Fruit fly (Drosophila melanogaster) whole organism, prepupa: ENCODE measurements around the gene p.

Source experiments
- Blimp-1 ChIP-seq: fragments of 200-800 bp; sonication (Bioruptor generic); optimal IDR thresholded peaks from 3 replicates; lab custom pipeline; 2017; ENCODE audit warnings: missing biosample characterization, missing genetic modification characterization, mild to moderate bottlenecking, moderate library complexity, missing genetic modification reagents
- CG10631 ChIP-seq: fragments of 200-800 bp; sonication (Bioruptor generic); optimal IDR thresholded peaks from 2 replicates; lab custom pipeline; 2016; ENCODE audit warnings: missing biosample characterization, missing genetic modification characterization
- CG10669 ChIP-seq: fragments of 200-800 bp; sonication (Bioruptor generic); optimal IDR thresholded peaks from 3 replicates; lab custom pipeline; 2018; ENCODE audit warnings: missing biosample characterization, mild to moderate bottlenecking, missing genetic modification characterization, moderate library complexity
- CG11294 ChIP-seq: fragments of 200-800 bp; sonication (Bioruptor generic); IDR thresholded peaks from 2 replicates; pipeline ENCODE4 v1.3.6; 2022; ENCODE audit warnings: missing biosample characterization, missing genetic modification characterization
- CG11762 ChIP-seq: fragments of 200-800 bp; sonication (Bioruptor generic); optimal IDR thresholded peaks from 3 replicates; lab custom pipeline; 2016; ENCODE audit warnings: missing biosample characterization, missing genetic modification characterization; ENCODE audit not compliant: insufficient read depth
- CG11902 ChIP-seq: fragments of 200-800 bp; sonication (Bioruptor generic); optimal IDR thresholded peaks from 3 replicates; lab custom pipeline; 2016; ENCODE audit warnings: missing biosample characterization, missing genetic modification characterization
- CG15336 ChIP-seq: fragments of 200-800 bp; sonication (Bioruptor generic); IDR thresholded peaks from 2 replicates; pipeline ENCODE4 v1.3.6; 2022; ENCODE audit warnings: missing biosample characterization, missing genetic modification characterization
- CG16779 ChIP-seq: fragments of 200-800 bp; sonication (Bioruptor generic); optimal IDR thresholded peaks from 3 replicates; lab custom pipeline; 2017; ENCODE audit warnings: missing biosample characterization, mild to moderate bottlenecking, missing genetic modification characterization
- CG3032 ChIP-seq: fragments of 200-800 bp; optimal IDR thresholded peaks from 2 replicates; lab custom pipeline; 2019; ENCODE audit warnings: missing biosample characterization, mild to moderate bottlenecking, missing genetic modification characterization, moderate library complexity
- CG31627 ChIP-seq: fragments of 200-800 bp; sonication (Bioruptor generic); optimal IDR thresholded peaks from 3 replicates; lab custom pipeline; 2016; ENCODE audit warnings: missing biosample characterization, missing genetic modification characterization
- CG32006 ChIP-seq: fragments of 200-800 bp; sonication (Bioruptor generic); optimal IDR thresholded peaks from 3 replicates; lab custom pipeline; 2017; ENCODE audit warnings: missing biosample characterization, mild to moderate bottlenecking, missing genetic modification characterization
- CG34406 ChIP-seq: fragments of 200-800 bp; sonication (Bioruptor generic); optimal IDR thresholded peaks from 3 replicates; lab custom pipeline; 2016; ENCODE audit warnings: missing biosample characterization, missing genetic modification characterization
- CG3919 ChIP-seq: fragments of 200-800 bp; sonication (Bioruptor generic); optimal IDR thresholded peaks from 3 replicates; lab custom pipeline; 2016; ENCODE audit warnings: missing biosample characterization, missing genetic modification characterization
- CG4318 ChIP-seq: fragments of 200-800 bp; sonication (Bioruptor generic); optimal IDR thresholded peaks from 3 replicates; lab custom pipeline; 2017; ENCODE audit warnings: missing biosample characterization, mild to moderate bottlenecking, missing genetic modification characterization
- CG6163 ChIP-seq: fragments of 200-800 bp; sonication (Bioruptor generic); IDR thresholded peaks from 3 replicates; pipeline ENCODE4 v1.3.6; 2022; ENCODE audit warnings: missing biosample characterization, missing genetic modification characterization
- CG6276 ChIP-seq: fragments of 200-800 bp; sonication (Bioruptor generic); optimal IDR thresholded peaks from 2 replicates; lab custom pipeline; 2017; ENCODE audit warnings: missing biosample characterization, mild to moderate bottlenecking, missing genetic modification characterization
- CG6792 ChIP-seq: fragments of 200-800 bp; sonication (Bioruptor generic); optimal IDR thresholded peaks from 3 replicates; lab custom pipeline; 2016; ENCODE audit warnings: missing biosample characterization, missing genetic modification characterization
- CG6808 ChIP-seq: fragments of 200-800 bp; sonication (Bioruptor generic); optimal IDR thresholded peaks from 3 replicates; lab custom pipeline; 2017; ENCODE audit warnings: missing biosample characterization, missing genetic modification characterization, mild to moderate bottlenecking, moderate library complexity, missing genetic modification reagents
- CG7368 ChIP-seq: fragments of 200-800 bp; sonication (Bioruptor generic); optimal IDR thresholded peaks from 3 replicates; lab custom pipeline; 2016; ENCODE audit warnings: missing biosample characterization, missing genetic modification characterization
- CG8119 ChIP-seq: fragments of 200-800 bp; sonication (Bioruptor generic); IDR thresholded peaks from 3 replicates; pipeline ENCODE4 v1.3.6; 2022; ENCODE audit warnings: missing biosample characterization, missing genetic modification characterization
- CG8319 ChIP-seq: fragments of 200-800 bp; sonication (Bioruptor generic); optimal IDR thresholded peaks from 3 replicates; lab custom pipeline; 2016; ENCODE audit warnings: missing biosample characterization, missing genetic modification characterization
- CG8632 ChIP-seq: fragments of 200-800 bp; sonication (Bioruptor generic); optimal IDR thresholded peaks from 3 replicates; lab custom pipeline; 2016; ENCODE audit warnings: missing biosample characterization, missing genetic modification characterization
- CG9139 ChIP-seq: fragments of 200-800 bp; sonication (Bioruptor generic); optimal IDR thresholded peaks from 3 replicates; lab custom pipeline; 2017; ENCODE audit warnings: missing biosample characterization, mild to moderate bottlenecking, missing genetic modification characterization
- Eip75B ChIP-seq: fragments of 200-800 bp; sonication (Bioruptor generic); optimal IDR thresholded peaks from 3 replicates; lab custom pipeline; 2016; ENCODE audit warnings: missing biosample characterization, missing genetic modification characterization
- Eip78C ChIP-seq: fragments of 200-800 bp; sonication (Bioruptor generic); peaks from one replicate; lab custom pipeline; 2016; ENCODE audit warnings: missing biosample characterization, missing genetic modification characterization
- Ets21C ChIP-seq: fragments of 200-800 bp; sonication (Bioruptor generic); optimal IDR thresholded peaks from 3 replicates; lab custom pipeline; 2016; ENCODE audit warnings: missing biosample characterization, missing genetic modification characterization
- Ets96B ChIP-seq: fragments of 200-800 bp; optimal IDR thresholded peaks from 2 replicates; lab custom pipeline; 2019; ENCODE audit warnings: missing biosample characterization, mild to moderate bottlenecking, missing genetic modification characterization, moderate library complexity
- Gug ChIP-seq: fragments of 200-800 bp; sonication (Bioruptor generic); IDR thresholded peaks from 2 replicates; pipeline ENCODE4 v1.3.6; 2022; ENCODE audit warnings: missing biosample characterization, missing genetic modification characterization
- Hr38 ChIP-seq: sonication (Bioruptor generic); optimal IDR thresholded peaks from 2 replicates; lab custom pipeline; 2016; ENCODE audit warnings: missing biosample characterization, missing genetic modification characterization
- Hr4 ChIP-seq: fragments of 200-800 bp; sonication (Bioruptor generic); optimal IDR thresholded peaks from 3 replicates; lab custom pipeline; 2016; ENCODE audit warnings: missing biosample characterization, missing genetic modification characterization
- Lpt ChIP-seq: fragments of 200-800 bp; sonication (Bioruptor generic); optimal IDR thresholded peaks from 3 replicates; lab custom pipeline; 2016; ENCODE audit warnings: missing biosample characterization, missing genetic modification characterization
- Met ChIP-seq: fragments of 200-800 bp; sonication (Bioruptor generic); optimal IDR thresholded peaks from 3 replicates; lab custom pipeline; 2016; ENCODE audit warnings: missing biosample characterization, missing genetic modification characterization
- OdsH ChIP-seq: fragments of 200-800 bp; sonication (Bioruptor generic); optimal IDR thresholded peaks from 3 replicates; lab custom pipeline; 2016; ENCODE audit warnings: missing biosample characterization, missing genetic modification characterization
- Smox ChIP-seq: fragments of 200-800 bp; sonication (Bioruptor generic); optimal IDR thresholded peaks from 3 replicates; lab custom pipeline; 2016; ENCODE audit warnings: missing biosample characterization, missing genetic modification characterization
- Sox102F ChIP-seq: fragments of 200-800 bp; sonication (Bioruptor generic); optimal IDR thresholded peaks from 2 replicates; lab custom pipeline; 2016; ENCODE audit warnings: missing biosample characterization, mild to moderate bottlenecking, missing genetic modification characterization
- Sox14 ChIP-seq: fragments of 200-800 bp; sonication (Bioruptor generic); optimal IDR thresholded peaks from 3 replicates; lab custom pipeline; 2016; ENCODE audit warnings: missing biosample characterization, missing genetic modification characterization
- Sox15 ChIP-seq: fragments of 200-800 bp; sonication (Bioruptor generic); optimal IDR thresholded peaks from 3 replicates; lab custom pipeline; 2016; ENCODE audit warnings: missing biosample characterization, missing genetic modification characterization
- achi ChIP-seq: fragments of 200-800 bp; sonication (Bioruptor generic); optimal IDR thresholded peaks from 3 replicates; lab custom pipeline; 2016; ENCODE audit warnings: missing biosample characterization, missing genetic modification characterization
- acj6 ChIP-seq: fragments of 200-800 bp; sonication (Bioruptor generic); optimal IDR thresholded peaks from 3 replicates; lab custom pipeline; 2016; ENCODE audit warnings: missing biosample characterization, missing genetic modification characterization
- cyc ChIP-seq: fragments of 200-800 bp; sonication (Bioruptor generic); optimal IDR thresholded peaks from 3 replicates; lab custom pipeline; 2016; ENCODE audit warnings: missing biosample characterization, missing genetic modification characterization
- dac ChIP-seq: fragments of 200-800 bp; sonication (Bioruptor generic); optimal IDR thresholded peaks from 2 replicates; lab custom pipeline; 2017; ENCODE audit warnings: missing biosample characterization, mild to moderate bottlenecking, missing genetic modification characterization
- dsx ChIP-seq: fragments of 200-800 bp; optimal IDR thresholded peaks from 3 replicates; lab custom pipeline; 2019; ENCODE audit warnings: missing biosample characterization, mild to moderate bottlenecking, missing genetic modification characterization, moderate library complexity; ENCODE audit not compliant: poor library complexity, severe bottlenecking
- fd85E ChIP-seq: fragments of 200-800 bp; sonication (Bioruptor generic); optimal IDR thresholded peaks from 3 replicates; lab custom pipeline; 2016; ENCODE audit warnings: missing biosample characterization, missing genetic modification characterization
- lz ChIP-seq: fragments of 200-800 bp; sonication (Bioruptor generic); optimal IDR thresholded peaks from 3 replicates; lab custom pipeline; 2016; ENCODE audit warnings: missing biosample characterization, missing genetic modification characterization
- pdm3 ChIP-seq: fragments of 200-800 bp; sonication (Bioruptor generic); optimal IDR thresholded peaks from 3 replicates; lab custom pipeline; 2016; ENCODE audit warnings: missing biosample characterization, missing genetic modification characterization
- salr ChIP-seq, 2 experiments: fragments of 200-800 bp; sonication (Bioruptor generic); optimal IDR thresholded peaks; 3 replicates each; lab custom pipeline; 2016 to 2018; ENCODE audit warnings: missing biosample characterization in 2 of 2, missing genetic modification characterization in 2 of 2, mild to moderate bottlenecking in 1 of 2
- spab ChIP-seq: fragments of 200-800 bp; sonication (Bioruptor generic); optimal IDR thresholded peaks from 2 replicates; lab custom pipeline; 2017; ENCODE audit warnings: missing biosample characterization, mild to moderate bottlenecking, missing genetic modification characterization, missing genetic modification reagents
- ss ChIP-seq, 2 experiments: fragments of 200-800 bp; sonication (Bioruptor generic); optimal IDR thresholded peaks; 2 replicates in 1 of 2; 3 replicates in 1 of 2; lab custom pipeline; 2017 to 2018; ENCODE audit warnings: mild to moderate bottlenecking in 2 of 2, missing biosample characterization in 2 of 2, missing genetic modification characterization in 2 of 2, moderate library complexity in 1 of 2
- svp ChIP-seq: fragments of 200-800 bp; sonication (Bioruptor generic); peaks from one replicate; lab custom pipeline; 2016; ENCODE audit warnings: missing biosample characterization, missing genetic modification characterization
- topi ChIP-seq: fragments of 200-800 bp; sonication (Bioruptor generic); optimal IDR thresholded peaks from 3 replicates; lab custom pipeline; 2016; ENCODE audit warnings: missing biosample characterization, missing genetic modification characterization
- vri ChIP-seq: fragments of 200-800 bp; sonication (Bioruptor generic); optimal IDR thresholded peaks from 3 replicates; lab custom pipeline; 2016; ENCODE audit warnings: missing biosample characterization, mild to moderate bottlenecking, missing genetic modification characterization

p gene

dm6 chr3R:8669029-8669707 lies 1.3 kb downstream of the p start:
- TF ChIP-seq Eip75B (GFP tag; lab: Kevin White, UChicago) (peak; percentile 98), Sox102F (GFP tag; lab: Kevin White, UChicago) (peak; percentile 98), OdsH (peak; percentile 98), dac (peak; percentile 94), topi (GFP tag; lab: Kevin White, UChicago) (peak; percentile 98), CG32006 (GFP tag; lab: Kevin White, UChicago) (peak; percentile 98), achi (peak; percentile 97), CG16779 (tag; lab: Kevin White, UChicago) (peak; percentile 97), Hr4 (GFP tag; lab: Kevin White, UChicago) (peak; percentile 99), salr (GFP tag; optimal IDR thresholded peaks at IDR 0.05; lab: Kevin White, UChicago) (peak; percentile 95 to 96), CG8119 (peak; percentile 98), CG4318 (peak; percentile 96), lz (GFP tag; lab: Kevin White, UChicago) (peak; percentile 98), CG11762 (GFP tag; lab: Kevin White, UChicago) (peak; percentile 95), acj6 (GFP tag; lab: Kevin White, UChicago) (peak; percentile 98), fd85E (GFP tag; lab: Kevin White, UChicago) (peak; percentile 94), dsx (GFP tag; lab: Kevin White, UChicago) (peak; percentile 97), Smox (GFP tag; lab: Kevin White, UChicago) (peak; percentile 97), Ets96B (tag; lab: Kevin White, UChicago) (peak; percentile 99), Sox14 (GFP tag; lab: Kevin White, UChicago) (peak; percentile 98), svp (GFP tag; lab: Kevin White, UChicago) (peak; percentile 98), Eip78C (peak; percentile 100), CG3032 (tag; lab: Kevin White, UChicago) (peak; percentile 97), CG9139 (peak; percentile 97), CG34406 (peak; percentile 97), CG6276 (GFP tag; lab: Kevin White, UChicago) (peak; percentile 98), CG31627 (GFP tag; lab: Kevin White, UChicago) (peak; percentile 97), CG8632 (GFP tag; lab: Kevin White, UChicago) (peak; percentile 97), Met (GFP tag; lab: Kevin White, UChicago) (peak; percentile 98), CG10669 (GFP tag; lab: Kevin White, UChicago) (peak; percentile 98), Lpt (peak; percentile 98), Sox15 (GFP tag; lab: Kevin White, UChicago) (peak; percentile 93), Blimp-1 (GFP tag; lab: Kevin White, UChicago) (peak; percentile 88), CG3919 (GFP tag; lab: Kevin White, UChicago) (peak; percentile 99), CG6808 (GFP tag; lab: Kevin White, UChicago) (peak; percentile 96), CG6163 (GFP tag; lab: Robert Waterston, UW) (peak; percentile 99), spab (GFP tag; lab: Kevin White, UChicago) (peak; percentile 97), CG11902 (GFP tag; lab: Kevin White, UChicago) (peak; percentile 90), CG11294 (GFP tag; lab: Robert Waterston, UW) (peak; percentile 94), CG15336 (GFP tag; lab: Robert Waterston, UW) (peak; percentile 99), CG8319 (GFP tag; lab: Kevin White, UChicago) (peak; percentile 94), Ets21C (GFP tag; lab: Kevin White, UChicago) (peak; percentile 94), vri (GFP tag; lab: Kevin White, UChicago) (peak; percentile 98), pdm3 (GFP tag; lab: Kevin White, UChicago) (peak; percentile 98), ss (GFP tag; optimal IDR thresholded peaks at IDR 0.05; lab: Kevin White, UChicago) (peak; percentile 96 to 97), Gug (peak; percentile 96), Hr38 (peak; percentile 64), CG6792 (peak; percentile 98), cyc (GFP tag; lab: Kevin White, UChicago) (peak; percentile 97), CG7368 (GFP tag; lab: Kevin White, UChicago) (peak; percentile 98), CG10631 (GFP tag; lab: Kevin White, UChicago) (peak; percentile 98)
